Fruit fly (Drosophila melanogaster): ENCODE measurements around the gene Tim9b.

dm6 chrX:19577940-19578632, 40.3 kb downstream of the Tim9b start:
- TF ChIP-seq pan (optimal IDR thresholded peaks at IDR 0.05) (no peak), fru (GFP tag; optimal IDR thresholded peaks at IDR 0.05) (no peak), OdsH (GFP tag; optimal IDR thresholded peaks at IDR 0.05) (no peak), woc (GFP tag; optimal IDR thresholded peaks at IDR 0.05) (no peak), CG9705 (GFP tag; optimal IDR thresholded peaks at IDR 0.05) (no peak), Dfd (GFP tag; optimal IDR thresholded peaks at IDR 0.05) (no peak), Sp1 (GFP tag; optimal IDR thresholded peaks at IDR 0.05) (no peak)

All from whole organism, wandering third instar larva.